Worm (Caenorhabditis elegans) whole organism, mixed stage, embryonic: ENCODE data around the gene spin-2.

Experiments used
- ces-1 ChIP-seq: fragments of 150-350 bp; optimal IDR thresholded peaks from 2 replicates; lab custom pipeline; 2014; ENCODE audit warnings: missing biosample characterization, missing genetic modification reagents, missing genetic modification characterization
- lin-13 ChIP-seq: fragments of 150-350 bp; optimal IDR thresholded peaks from 2 replicates; lab custom pipeline; 2014; ENCODE audit warnings: missing biosample characterization, missing genetic modification characterization
- lsy-2 ChIP-seq: fragments of 150-350 bp; optimal IDR thresholded peaks from 2 replicates; lab custom pipeline; 2014; ENCODE audit warnings: missing biosample characterization, missing genetic modification characterization
- mep-1 ChIP-seq: fragments of 150-350 bp; optimal IDR thresholded peaks from 2 replicates; lab custom pipeline; 2017; ENCODE audit warnings: missing biosample characterization, missing genetic modification reagents, missing genetic modification characterization, inconsistent platforms
- nhr-28 ChIP-seq: fragments of 150-350 bp; optimal IDR thresholded peaks from 2 replicates; lab custom pipeline; 2014; ENCODE audit warnings: missing biosample characterization, missing genetic modification characterization
- unc-39 ChIP-seq: fragments of 150-350 bp; optimal IDR thresholded peaks from 2 replicates; lab custom pipeline; 2014; ENCODE audit warnings: missing biosample characterization, missing genetic modification characterization

ce11 chrIV:13063714-13064113 is 23.1 kb upstream of the spin-2 start, which contains the start of gene scl-5:
- TF ChIP-seq lsy-2, result no peak
- no peak for TF ChIP-seq lin-13 (tag; lab: Kevin White, UChicago)
- no peak for TF ChIP-seq ces-1
- TF ChIP-seq nhr-28, result no peak
- no peak for TF ChIP-seq unc-39 (tag; lab: Kevin White, UChicago)
- TF ChIP-seq mep-1 (tag; lab: Kevin White, UChicago), result no peak
